Fruit fly (Drosophila melanogaster): ENCODE data around the gene Octalpha2R.

Gene Octalpha2R

DNA sequence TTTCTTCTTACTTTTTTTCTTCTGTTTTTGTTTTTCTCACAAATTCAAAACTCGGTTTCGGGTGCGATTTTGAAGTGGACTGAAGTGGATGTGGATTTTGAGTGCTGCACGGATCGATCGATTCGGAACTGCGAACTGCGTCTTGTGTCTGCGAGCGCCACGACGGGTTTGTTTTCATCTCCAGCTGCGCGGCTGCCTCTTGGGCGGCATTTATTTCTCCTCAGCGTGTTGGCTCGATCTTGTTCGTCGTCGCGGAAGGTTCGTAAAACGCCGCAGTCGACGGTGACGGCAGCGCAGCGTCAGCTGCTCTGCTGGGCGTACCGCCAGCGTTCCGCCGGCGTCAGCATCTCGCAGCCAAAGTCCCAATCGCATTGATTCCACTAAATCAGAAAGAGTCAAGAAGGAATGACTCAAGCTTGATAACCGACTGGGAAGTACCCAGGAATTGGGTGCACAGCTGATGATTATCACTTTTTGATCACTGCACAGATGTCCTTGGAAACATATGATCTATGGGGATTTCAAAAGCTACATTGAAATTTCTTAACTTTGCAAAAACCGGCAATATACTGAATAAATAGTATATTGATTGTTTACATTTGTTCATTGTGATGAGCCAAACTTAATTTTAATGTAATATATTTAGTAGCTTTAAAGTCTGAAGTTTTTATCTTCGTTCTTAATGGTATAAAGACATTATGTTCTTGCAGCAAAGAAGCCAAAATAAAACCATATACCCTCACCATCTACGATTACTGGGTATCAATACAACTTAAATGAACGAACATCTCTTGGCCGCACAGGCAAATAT is 53.8 kb downstream of the Octalpha2R start, which contains the start of gene CG7720 (continued):
- TF ChIP-seq CG4328 (GFP tag; optimal IDR thresholded peaks at IDR 0.05) (no peak), pfk (GFP tag; optimal IDR thresholded peaks at IDR 0.05) (no peak), CG9876 (GFP tag; optimal IDR thresholded peaks at IDR 0.05) (no peak), CG13287 (GFP tag; IDR thresholded peaks at IDR 0.05; ENCODE audit: partially characterized antibody) (no peak; the same call in 1 of the 2 replicates), CG1529 (GFP tag; optimal IDR thresholded peaks at IDR 0.05) (peak; percentile 20), dpn (GFP tag; optimal IDR thresholded peaks at IDR 0.05) (peak; percentile 8 to 67), CG6175 (GFP tag; IDR thresholded peaks at IDR 0.05) (peak; percentile 55; the same call in 1 of the 3 replicates), tin (GFP tag; optimal IDR thresholded peaks at IDR 0.05) (peak; percentile 38), da (GFP tag; optimal IDR thresholded peaks at IDR 0.05) (no peak), Atf-2 (GFP tag; optimal IDR thresholded peaks at IDR 0.05) (peak; percentile 6), Oli (tag; optimal IDR thresholded peaks at IDR 0.05) (peak; percentile 70), bigmax (GFP tag; optimal IDR thresholded peaks at IDR 0.05) (no peak), dmrt99B (tag; optimal IDR thresholded peaks at IDR 0.05) (peak; percentile 56), fu2 (GFP tag; optimal IDR thresholded peaks at IDR 0.05) (no peak), CG17385 (GFP tag; optimal IDR thresholded peaks at IDR 0.05) (peak; percentile 9), CG16779 (GFP tag; IDR thresholded peaks at IDR 0.05) (no peak), CG1832 (GFP tag; optimal IDR thresholded peaks at IDR 0.05) (no peak), fd102C (GFP tag; optimal IDR thresholded peaks at IDR 0.05) (no peak), peb (GFP tag; IDR thresholded peaks at IDR 0.05) (no peak), NC2α (GFP tag; optimal IDR thresholded peaks at IDR 0.05) (no peak), CG14441 (GFP tag; IDR thresholded peaks at IDR 0.05) (peak; percentile 37), CG6272 (GFP tag; IDR thresholded peaks at IDR 0.05) (no peak), Hr78 (GFP tag; optimal IDR thresholded peaks at IDR 0.05) (no peak), Nf-YB (GFP tag; optimal IDR thresholded peaks at IDR 0.05) (peak; percentile 30), Spps (tag; optimal IDR thresholded peaks at IDR 0.05) (no peak), trem (tag; optimal IDR thresholded peaks at IDR 0.05) (no peak), CG8290 (GFP tag; optimal IDR thresholded peaks at IDR 0.05) (no peak), CG8290 (tag; optimal IDR thresholded peaks at IDR 0.05) (no peak), NK7.1 (GFP tag; optimal IDR thresholded peaks at IDR 0.05) (no peak), CG12391 (tag; optimal IDR thresholded peaks at IDR 0.05) (peak; percentile 54), CG6791 (GFP tag; IDR thresholded peaks at IDR 0.05; ENCODE audit: partially characterized antibody) (no peak), stwl (tag; optimal IDR thresholded peaks at IDR 0.05) (no peak), CG6813 (GFP tag; optimal IDR thresholded peaks at IDR 0.05) (no peak), CG3407 (GFP tag; optimal IDR thresholded peaks at IDR 0.05) (no peak), CG17328 (GFP tag; IDR thresholded peaks at IDR 0.05) (no peak), Fer3 (tag; optimal IDR thresholded peaks at IDR 0.05) (no peak), Tbp (GFP tag; optimal IDR thresholded peaks at IDR 0.05) (no peak), CG13424 (tag; optimal IDR thresholded peaks at IDR 0.05) (peak; percentile 64), bsh (GFP tag; optimal IDR thresholded peaks at IDR 0.05) (peak; percentile 39 to 40), Aef1 (GFP tag; IDR thresholded peaks at IDR 0.05) (0 out of 3 replicates have a peak, but pooled peaks have one; percentile 22), Mad (GFP tag; optimal IDR thresholded peaks at IDR 0.05) (peak; percentile 5), croc (GFP tag; conservative IDR thresholded peaks at IDR 0.05) (no peak; the same call in 2 of the 3 replicates), CG30403 (GFP tag; optimal IDR thresholded peaks at IDR 0.05) (peak; percentile 60), Sox100B (GFP tag; optimal IDR thresholded peaks at IDR 0.05) (peak; percentile 67), CG4404 (GFP tag; IDR thresholded peaks at IDR 0.05) (no peak), Hsf (GFP tag; optimal IDR thresholded peaks at IDR 0.05) (peak; percentile 43), CG14965 (GFP tag; optimal IDR thresholded peaks at IDR 0.05; ENCODE audit: borderline replicate concordance) (no peak), CG11247 (GFP tag; IDR thresholded peaks at IDR 0.05) (no peak), insv (GFP tag; optimal IDR thresholded peaks at IDR 0.05) (no peak)

Measured in whole organism, embryonic.